Fruit fly (Drosophila melanogaster): ENCODE measurements around the gene CG10011.

- TF ChIP-seq kay (GFP tag; ENCODE audit: borderline replicate concordance) = no peak
- TF ChIP-seq CG7045 (GFP tag; optimal IDR thresholded peaks at IDR 0.05) = no peak
- TF ChIP-seq Crg-1 (GFP tag; optimal IDR thresholded peaks at IDR 0.05) = no peak
- no peak for TF ChIP-seq CG14711 (tag; optimal IDR thresholded peaks at IDR 0.05)
- no peak for TF ChIP-seq Hr96 (GFP tag; optimal IDR thresholded peaks at IDR 0.05)
Observed at dm6 chr3R:28579501-28579900, 55.4 kb downstream of the CG10011 start.

Measured in whole organism, adult.